Worm (Caenorhabditis elegans) whole organism, L4/young adult: Measurements from ENCODE around the gene C35D10.17.

Experiments used
- W03F9.2 ChIP-seq: fragments of 150-350 bp; optimal IDR thresholded peaks from 2 replicates; lab custom pipeline; 2014; ENCODE audit warnings: missing biosample characterization, missing genetic modification characterization
- dao-5 ChIP-seq: sonication (generic microtip); optimal IDR thresholded peaks from 2 replicates; lab custom pipeline; 2016; ENCODE audit warnings: missing genotype, missing genetic modification characterization, moderate library complexity, missing compliant biosample characterization
- him-1 ChIP-seq: sonication (generic microtip); optimal IDR thresholded peaks from 2 replicates; lab custom pipeline; 2016; ENCODE audit warnings: missing genotype, missing genetic modification reagents, missing genetic modification characterization, missing compliant biosample characterization

DNA sequence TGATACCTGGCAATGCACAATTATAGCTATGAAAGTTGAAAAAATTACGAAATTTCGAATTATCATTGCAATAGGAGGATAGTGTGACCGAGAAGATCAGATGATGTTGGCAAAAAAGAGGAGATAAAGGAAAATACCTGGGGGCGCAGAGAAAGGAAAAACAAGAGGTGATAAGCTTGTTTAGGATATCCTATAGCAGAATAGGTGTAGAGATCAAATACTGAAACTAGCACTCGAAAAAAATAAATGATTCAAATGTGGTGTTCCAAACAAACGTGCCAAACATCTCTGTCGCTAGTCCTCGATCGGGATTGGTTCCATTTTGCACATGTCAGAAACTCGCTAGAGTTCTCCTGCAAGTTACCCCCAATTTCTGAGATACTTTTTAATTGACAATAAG lies 37.4 kb upstream of the C35D10.17 start, which contains the start of gene F26A1.9:
- no peak for TF ChIP-seq him-1 (tag; lab: Kevin White, UChicago)
- no peak for TF ChIP-seq W03F9.2 (tag; lab: Kevin White, UChicago)
- no peak for TF ChIP-seq dao-5 (tag; lab: Kevin White, UChicago)
